Worm (Caenorhabditis elegans): Measurements from ENCODE around the gene ptrg-1.

DNA sequence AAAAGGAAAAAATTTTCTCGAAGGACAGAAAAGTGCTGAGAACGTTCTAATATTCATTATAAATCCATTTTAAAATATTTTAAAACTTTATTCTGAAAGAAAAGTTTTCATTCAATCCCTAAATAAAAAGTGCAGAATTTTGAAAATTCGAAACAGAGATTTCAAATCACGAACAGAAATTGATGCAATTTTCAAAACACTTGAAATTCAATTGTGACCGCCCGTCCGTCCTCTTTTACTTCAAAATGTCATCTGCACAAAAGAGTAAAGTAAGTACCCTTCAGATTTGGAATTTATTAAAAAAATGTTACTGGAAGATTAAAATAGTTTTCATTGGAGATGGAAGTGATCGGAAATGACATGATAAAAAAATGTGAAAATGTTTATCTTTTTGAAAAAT, 5.7 kb downstream of the ptrg-1 start:
- no peak for TF ChIP-seq unc-62 (GFP tag; optimal IDR thresholded peaks at IDR 0.05 in 1 of 2)
- TF ChIP-seq unc-62 (tag; optimal IDR thresholded peaks at IDR 0.05), result no peak
- TF ChIP-seq zfp-3 (GFP tag; conservative IDR thresholded peaks at IDR 0.05), result no peak
- no peak for TF ChIP-seq ZK546.5 (tag; optimal IDR thresholded peaks at IDR 0.05)
- no peak for TF ChIP-seq mxl-2 (GFP tag; conservative IDR thresholded peaks at IDR 0.05)
- no peak for TF ChIP-seq nhr-76 (tag; optimal IDR thresholded peaks at IDR 0.05)
- no peak for TF ChIP-seq skn-1 (tag; optimal IDR thresholded peaks at IDR 0.05)
- no peak for TF ChIP-seq unc-39 (tag; optimal IDR thresholded peaks at IDR 0.05)
